Worm (Caenorhabditis elegans) whole organism, L3 larva: ENCODE results near the gene nep-23.

ENCODE experiments used
- R02D3.7 ChIP-seq: fragments of 150-350 bp; optimal IDR thresholded peaks from 2 replicates; lab custom pipeline; 2014; ENCODE audit warnings: missing biosample characterization, missing genetic modification characterization
- aly-2 ChIP-seq: fragments of 150-350 bp; optimal IDR thresholded peaks from 2 replicates; lab custom pipeline; 2014; ENCODE audit warnings: missing biosample characterization, missing genetic modification characterization
- ama-1 ChIP-seq: fragments of 150-350 bp; optimal IDR thresholded peaks from 2 replicates; lab custom pipeline; 2018
- ceh-16 ChIP-seq: sonication (generic microtip); optimal IDR thresholded peaks from 2 replicates; lab custom pipeline; 2017; ENCODE audit warnings: missing biosample characterization, missing genetic modification characterization
- ceh-28 ChIP-seq: fragments of 150-350 bp; optimal IDR thresholded peaks from 2 replicates; lab custom pipeline; 2014; ENCODE audit warnings: missing biosample characterization, missing genetic modification reagents, missing genetic modification characterization
- ceh-82 ChIP-seq: fragments of 150-350 bp; optimal IDR thresholded peaks from 2 replicates; lab custom pipeline; 2014; ENCODE audit warnings: missing biosample characterization, missing genetic modification characterization
- daf-12 ChIP-seq: fragments of 150-350 bp; optimal IDR thresholded peaks from 2 replicates; lab custom pipeline; 2014; ENCODE audit warnings: missing biosample characterization, missing genetic modification reagents, missing genetic modification characterization
- egl-27 ChIP-seq: sonication (generic microtip); optimal IDR thresholded peaks from 4 replicates; lab custom pipeline; 2017; ENCODE audit warnings: missing biosample characterization, missing genetic modification reagents, missing genetic modification characterization
- egl-5 ChIP-seq: fragments of 150-350 bp; optimal IDR thresholded peaks from 2 replicates; lab custom pipeline; 2017; ENCODE audit warnings: missing biosample characterization, missing genetic modification reagents, missing genetic modification characterization, inconsistent platforms
- elt-1 ChIP-seq: fragments of 150-350 bp; optimal IDR thresholded peaks from 2 replicates; lab custom pipeline; 2014; ENCODE audit warnings: missing biosample characterization, missing genetic modification characterization
- elt-2 ChIP-seq: sonication (generic microtip); optimal IDR thresholded peaks from 2 replicates; lab custom pipeline; 2016; ENCODE audit warnings: missing genetic modification reagents, mild to moderate bottlenecking, missing genetic modification characterization, missing compliant biosample characterization
- elt-3 ChIP-seq, 3 experiments: fragments of 150-350 bp in 1 of 3; sonication (generic microtip) in 2 of 3; optimal IDR thresholded peaks; 2 replicates in 2 of 3; 4 replicates in 1 of 3; lab custom pipeline; 2014 to 2017; ENCODE audit warnings: missing biosample characterization in 3 of 3, missing genetic modification characterization in 3 of 3
- fkh-10 ChIP-seq: sonication (generic microtip); optimal IDR thresholded peaks from 2 replicates; lab custom pipeline; 2017; ENCODE audit warnings: missing biosample characterization, missing genetic modification reagents, missing genetic modification characterization
- fos-1 ChIP-seq: fragments of 150-350 bp; optimal IDR thresholded peaks from 2 replicates; lab custom pipeline; 2014; ENCODE audit warnings: missing biosample characterization, missing genetic modification characterization
- hmg-11 ChIP-seq: sonication (generic microtip); optimal IDR thresholded peaks from 2 replicates; lab custom pipeline; 2016; ENCODE audit warnings: missing genetic modification characterization, missing compliant biosample characterization
- jun-1 ChIP-seq: fragments of 150-350 bp; optimal IDR thresholded peaks from 2 replicates; lab custom pipeline; 2014; ENCODE audit warnings: missing biosample characterization, missing genetic modification reagents, missing genetic modification characterization
- lin-15B ChIP-seq: fragments of 150-350 bp; optimal IDR thresholded peaks from 2 replicates; lab custom pipeline; 2014; ENCODE audit warnings: missing biosample characterization, missing genetic modification characterization
- lin-39 ChIP-seq: fragments of 150-350 bp; optimal IDR thresholded peaks from 2 replicates; lab custom pipeline; 2018; ENCODE audit warnings: missing biosample characterization, missing genetic modification reagents, missing genetic modification characterization
- mdl-1 ChIP-seq: fragments of 150-350 bp; optimal IDR thresholded peaks from 2 replicates; lab custom pipeline; 2014; ENCODE audit warnings: missing biosample characterization, missing genetic modification characterization
- mml-1 ChIP-seq: fragments of 150-350 bp; sonication (generic microtip); optimal IDR thresholded peaks from 3 replicates; lab custom pipeline; 2014; ENCODE audit warnings: missing biosample characterization, missing genetic modification characterization
- nfya-1 ChIP-seq: sonication (generic microtip); optimal IDR thresholded peaks from 2 replicates; lab custom pipeline; 2017; ENCODE audit warnings: missing genetic modification characterization, mild to moderate bottlenecking, missing compliant biosample characterization, antibody characterized with exemption, moderate library complexity; ENCODE audit not compliant: insufficient read depth
- nhr-11 ChIP-seq: fragments of 150-350 bp; optimal IDR thresholded peaks from 2 replicates; lab custom pipeline; 2014; ENCODE audit warnings: missing biosample characterization, missing genetic modification characterization
- nhr-12 ChIP-seq: fragments of 150-350 bp; optimal IDR thresholded peaks from 2 replicates; lab custom pipeline; 2014; ENCODE audit warnings: missing biosample characterization, missing genetic modification characterization
- nhr-23 ChIP-seq: fragments of 150-350 bp; optimal IDR thresholded peaks from 2 replicates; lab custom pipeline; 2014; ENCODE audit warnings: missing biosample characterization, missing genetic modification reagents, missing genetic modification characterization
- nhr-237 ChIP-seq: fragments of 150-350 bp; optimal IDR thresholded peaks from 2 replicates; lab custom pipeline; 2014; ENCODE audit warnings: missing biosample characterization, missing genetic modification characterization
- nhr-25 ChIP-seq: sonication (generic microtip); optimal IDR thresholded peaks from 2 replicates; lab custom pipeline; 2017; ENCODE audit warnings: missing biosample characterization, missing genetic modification characterization
- nhr-28 ChIP-seq: fragments of 150-350 bp; optimal IDR thresholded peaks from 2 replicates; lab custom pipeline; 2014; ENCODE audit warnings: missing biosample characterization, missing genetic modification characterization
- nhr-43 ChIP-seq: sonication (generic microtip); optimal IDR thresholded peaks from 2 replicates; lab custom pipeline; 2016; ENCODE audit warnings: mild to moderate bottlenecking, missing genetic modification characterization, missing compliant biosample characterization; ENCODE audit not compliant: poor library complexity, severe bottlenecking
- nhr-76 ChIP-seq: fragments of 150-350 bp; sonication (generic microtip); optimal IDR thresholded peaks from 5 replicates; lab custom pipeline; 2014; ENCODE audit warnings: missing biosample characterization, missing genetic modification characterization
- nhr-77 ChIP-seq: fragments of 150-350 bp; optimal IDR thresholded peaks from 2 replicates; lab custom pipeline; 2014; ENCODE audit warnings: missing biosample characterization, missing genetic modification characterization
- pha-4 ChIP-seq: fragments of 150-350 bp; optimal IDR thresholded peaks from 2 replicates; lab custom pipeline; 2014; ENCODE audit warnings: missing biosample characterization, missing genetic modification reagents, missing genetic modification characterization
- pqm-1 ChIP-seq: fragments of 150-350 bp; optimal IDR thresholded peaks from 2 replicates; lab custom pipeline; 2017; ENCODE audit warnings: missing biosample characterization, missing genetic modification characterization, inconsistent platforms
- sea-2 ChIP-seq: fragments of 150-350 bp; sonication (generic microtip); optimal IDR thresholded peaks from 4 replicates; lab custom pipeline; 2014; ENCODE audit warnings: missing biosample characterization, missing genetic modification reagents, missing genetic modification characterization
- snpc-4 ChIP-seq: fragments of 150-350 bp; optimal IDR thresholded peaks from 2 replicates; lab custom pipeline; 2014; ENCODE audit warnings: missing biosample characterization, missing genetic modification characterization
- tbx-2 ChIP-seq: sonication (generic microtip); optimal IDR thresholded peaks from 2 replicates; lab custom pipeline; 2016; ENCODE audit warnings: mild to moderate bottlenecking, missing genetic modification characterization, missing compliant biosample characterization
- unc-39 ChIP-seq: sonication (generic microtip); optimal IDR thresholded peaks from 4 replicates; lab custom pipeline; 2017; ENCODE audit warnings: missing biosample characterization, missing genetic modification characterization
- unc-62 ChIP-seq: fragments of 150-350 bp; sonication (generic microtip); optimal IDR thresholded peaks from 4 replicates; lab custom pipeline; 2014; ENCODE audit warnings: missing biosample characterization, missing genetic modification reagents, missing genetic modification characterization
- ztf-11 ChIP-seq: fragments of 150-350 bp; optimal IDR thresholded peaks from 2 replicates; lab custom pipeline; 2014; ENCODE audit warnings: missing biosample characterization, missing genetic modification characterization

nep-23 gene

ce11 chrIV:16939001-16939400, 18.9 kb downstream of the nep-23 start, which contains the start of gene Y116A8C.10:
Gene Y116A8C.10, minus strand, starts transcription at chrIV:16939101.
- no peak for TF ChIP-seq ztf-11 (tag; lab: Kevin White, UChicago)
- TF ChIP-seq ama-1, result no peak
- TF ChIP-seq nhr-12 (tag; lab: Kevin White, UChicago), result no peak
- TF ChIP-seq fkh-10 (GFP tag; lab: Kevin White, UChicago), result no peak
- no peak for TF ChIP-seq elt-1 (tag; lab: Kevin White, UChicago)
- no peak for TF ChIP-seq nhr-25 (tag; lab: Kevin White, UChicago)
- no peak for TF ChIP-seq aly-2
- TF ChIP-seq jun-1 (tag; lab: Kevin White, UChicago), result no peak
- TF ChIP-seq nhr-77 (tag; lab: Kevin White, UChicago), result no peak

- TF ChIP-seq pqm-1 (tag; lab: Kevin White, UChicago) (no peak), egl-5 (no peak), ceh-16 (tag; lab: Kevin White, UChicago) (no peak), lin-39 (tag; lab: Kevin White, UChicago) (peak; percentile 11), fkh-10 (GFP tag; lab: Kevin White, UChicago) (no peak), nhr-76 (tag; lab: Kevin White, UChicago) (no peak), jun-1 (tag; lab: Kevin White, UChicago) (no peak), R02D3.7 (tag; lab: Kevin White, UChicago) (peak; percentile 20), nfya-1 (tag; lab: Kevin White, UChicago) (peak; percentile 43), mml-1 (no peak), nhr-23 (tag; lab: Kevin White, UChicago) (peak; percentile 66), hmg-11 (tag; lab: Kevin White, UChicago) (peak; percentile 94), daf-12 (tag; lab: Kevin White, UChicago) (no peak), nhr-43 (tag; lab: Kevin White, UChicago) (peak; percentile 88), fos-1 (tag; lab: Kevin White, UChicago) (no peak), nhr-237 (no peak), tbx-2 (tag; lab: Kevin White, UChicago) (peak; percentile 10), ceh-28 (tag; lab: Kevin White, UChicago) (peak; percentile 80), ama-1 (no peak), nhr-11 (tag; lab: Kevin White, UChicago) (no peak), snpc-4 (tag; lab: Kevin White, UChicago) (peak; percentile 77), unc-39 (tag; lab: Kevin White, UChicago) (no peak), nhr-25 (tag; lab: Kevin White, UChicago) (no peak), elt-1 (tag; lab: Kevin White, UChicago) (no peak), mdl-1 (tag; lab: Kevin White, UChicago) (no peak), lin-15B (tag; lab: Kevin White, UChicago) (peak; percentile 33), pha-4 (peak; percentile 60), egl-27 (tag; lab: Kevin White, UChicago) (no peak), nhr-12 (tag; lab: Kevin White, UChicago) (no peak), unc-62 (no peak), elt-3 (tag; optimal IDR thresholded peaks at IDR 0.05; lab: Kevin White, UChicago) (no peak), elt-2 (tag; lab: Kevin White, UChicago) (peak; percentile 25), ceh-82 (tag; lab: Kevin White, UChicago) (peak; percentile 13)
- TF ChIP-seq, all 47 proteins: peak for 13
Measured at ce11 chrIV:16946746-16947145, 26.6 kb downstream of the nep-23 start, which contains the start of the genes Y116A8C.9 and arf-6. Gene Y116A8C.9, minus strand, starts transcription at chrIV:16946800. Gene arf-6, plus strand, starts transcription at chrIV:16947120.

- TF ChIP-seq fkh-10 (GFP tag; lab: Kevin White, UChicago) (no peak), nhr-237 (no peak), mml-1 (no peak), snpc-4 (tag; lab: Kevin White, UChicago) (no peak)
Measured at ce11 chrIV:16949767-16950166, 29.6 kb downstream of the nep-23 start, which contains the start of gene rad-54.B. Gene rad-54.B, plus strand, starts transcription at chrIV:16950067.

- TF ChIP-seq nhr-28 (tag; lab: Kevin White, UChicago), result no peak
- TF ChIP-seq unc-39 (tag; lab: Kevin White, UChicago), result no peak
- no peak for TF ChIP-seq R02D3.7 (tag; lab: Kevin White, UChicago)
- no peak for TF ChIP-seq unc-62
- TF ChIP-seq sea-2 (GFP tag; lab: Kevin White, UChicago), result no peak
- TF ChIP-seq pha-4, result no peak
- no peak for TF ChIP-seq nhr-76 (tag; lab: Kevin White, UChicago)
- no peak for TF ChIP-seq ceh-82 (tag; lab: Kevin White, UChicago)
- no peak for TF ChIP-seq lin-39 (tag; lab: Kevin White, UChicago)
- no peak for TF ChIP-seq mml-1
- TF ChIP-seq pqm-1 (tag; lab: Kevin White, UChicago), result no peak
- TF ChIP-seq jun-1 (tag; lab: Kevin White, UChicago), result no peak
- no peak for TF ChIP-seq nfya-1 (tag; lab: Kevin White, UChicago)
- no peak for TF ChIP-seq lin-15B (tag; lab: Kevin White, UChicago)
- no peak for TF ChIP-seq elt-1 (tag; lab: Kevin White, UChicago)
Measured at ce11 chrIV:16952389-16952788, 32.2 kb downstream of the nep-23 start.
